Worm (Caenorhabditis elegans) whole organism, L4 larva: ENCODE data around the gene folt-1.
"Not testable (repeated sequence)": the region's sequence is repeated elsewhere in the genome, so short reads cannot be mapped to it uniquely, and the experiment has no call there.

Source experiments
- F10B5.3 ChIP-seq: sonication (generic microtip); optimal IDR thresholded peaks from 2 replicates; lab custom pipeline; 2016; ENCODE audit warnings: mild to moderate bottlenecking, missing genetic modification characterization, missing compliant biosample characterization
- F49E8.2 ChIP-seq: sonication (generic microtip); optimal IDR thresholded peaks from 2 replicates; lab custom pipeline; 2016; ENCODE audit warnings: missing compliant biosample characterization, mild to moderate bottlenecking, missing genetic modification characterization, borderline replicate concordance
- Y48G9A.11 ChIP-seq: fragments of 200-800 bp; sonication (Bioruptor generic); IDR thresholded peaks from 2 replicates; pipeline ENCODE4 v1.3.6; 2022; ENCODE audit warnings: missing genetic modification reagents, missing genetic modification characterization, missing compliant biosample characterization
- Y5F2A.4 ChIP-seq: fragments of 200-800 bp; sonication (Bioruptor generic); optimal IDR thresholded peaks from 2 replicates; lab custom pipeline; 2018; ENCODE audit warnings: mild to moderate bottlenecking, missing genetic modification characterization, missing compliant biosample characterization
- arid-1 ChIP-seq: fragments of 200-800 bp; sonication (Bioruptor generic); conservative IDR thresholded peaks from 2 replicates; pipeline ENCODE4 v1.3.6; 2022; ENCODE audit warnings: missing genetic modification reagents, missing genetic modification characterization, missing compliant biosample characterization
- ceh-20 ChIP-seq: fragments of 200-800 bp; sonication (Bioruptor generic); IDR thresholded peaks from 2 replicates; pipeline ENCODE4 v1.3.6; 2022; ENCODE audit warnings: missing genetic modification reagents, missing genetic modification characterization, missing compliant biosample characterization
- ceh-44 ChIP-seq: fragments of 200-800 bp; sonication (Bioruptor generic); IDR thresholded peaks from 2 replicates; pipeline ENCODE4 v1.3.6; 2022; ENCODE audit warnings: missing genetic modification reagents, missing genetic modification characterization, missing compliant biosample characterization
- ceh-82 ChIP-seq: sonication (generic microtip); optimal IDR thresholded peaks from 2 replicates; lab custom pipeline; 2017; ENCODE audit warnings: missing biosample characterization, missing genetic modification characterization
- ctbp-1 ChIP-seq: fragments of 200-800 bp; sonication (Bioruptor generic); IDR thresholded peaks from 2 replicates; pipeline ENCODE4 v1.3.6; 2022; ENCODE audit warnings: missing genetic modification reagents, missing genetic modification characterization, missing compliant biosample characterization
- daf-16 ChIP-seq, 3 experiments: sonication (generic microtip); optimal IDR thresholded peaks; 2 replicates each; lab custom pipeline; 2016 to 2017; ENCODE audit warnings: missing genetic modification characterization in 3 of 3, missing genetic modification reagents in 3 of 3, mild to moderate bottlenecking in 2 of 3, missing compliant biosample characterization in 2 of 3, missing biosample characterization in 1 of 3, moderate library complexity in 1 of 3
- dmd-6 ChIP-seq: fragments of 200-800 bp; sonication (Bioruptor generic); IDR thresholded peaks from 2 replicates; pipeline ENCODE4 v1.3.6; 2022; ENCODE audit warnings: missing genetic modification reagents, missing genetic modification characterization, missing compliant biosample characterization
- duxl-1 ChIP-seq: sonication (generic microtip); optimal IDR thresholded peaks from 2 replicates; lab custom pipeline; 2016; ENCODE audit warnings: mild to moderate bottlenecking, missing genetic modification characterization, moderate library complexity, missing compliant biosample characterization; ENCODE audit not compliant: poor library complexity
- dve-1 ChIP-seq: sonication (generic microtip); optimal IDR thresholded peaks from 2 replicates; lab custom pipeline; 2017; ENCODE audit warnings: antibody characterized with exemption, mild to moderate bottlenecking, missing genetic modification characterization, missing compliant biosample characterization; ENCODE audit not compliant: insufficient read depth
- egl-27 ChIP-seq: sonication (generic microtip); optimal IDR thresholded peaks from 3 replicates; lab custom pipeline; 2017; ENCODE audit warnings: missing biosample characterization, missing genetic modification reagents, missing genetic modification characterization
- fos-1 ChIP-seq: fragments of 150-350 bp; optimal IDR thresholded peaks from 2 replicates; lab custom pipeline; 2014; ENCODE audit warnings: missing biosample characterization, missing genetic modification characterization
- hlh-11 ChIP-seq: fragments of 200-800 bp; sonication (Bioruptor generic); optimal IDR thresholded peaks from 2 replicates; lab custom pipeline; 2018; ENCODE audit warnings: mild to moderate bottlenecking, missing genetic modification characterization, missing compliant biosample characterization
- hlh-30 ChIP-seq: sonication (generic microtip); optimal IDR thresholded peaks from 2 replicates; lab custom pipeline; 2017; ENCODE audit warnings: antibody characterized with exemption, mild to moderate bottlenecking, missing genetic modification characterization, missing compliant biosample characterization; ENCODE audit not compliant: insufficient read depth
- lin-38 ChIP-seq: fragments of 200-800 bp; sonication (Bioruptor generic); IDR thresholded peaks from 2 replicates; pipeline ENCODE4 v1.3.6; 2022; ENCODE audit warnings: missing genetic modification reagents, missing genetic modification characterization, missing compliant biosample characterization
- lir-3 ChIP-seq: sonication (generic microtip); optimal IDR thresholded peaks from 2 replicates; lab custom pipeline; 2016; ENCODE audit warnings: mild to moderate bottlenecking, missing genetic modification characterization, missing compliant biosample characterization
- madf-5 ChIP-seq, 2 experiments: fragments of 200-800 bp; sonication (Bioruptor generic); IDR thresholded peaks; 2 replicates each; pipeline ENCODE4 v1.3.6; 2022; ENCODE audit warnings: missing compliant biosample characterization in 2 of 2, missing genetic modification characterization in 2 of 2
- mdl-1 ChIP-seq, 2 experiments: fragments of 150-350 bp in 1 of 2; sonication (generic microtip) in 1 of 2; optimal IDR thresholded peaks; 2 replicates each; lab custom pipeline; 2014 to 2017; ENCODE audit warnings: missing biosample characterization in 2 of 2, missing genetic modification characterization in 2 of 2
- mep-1 ChIP-seq: fragments of 150-350 bp; sonication (generic microtip); optimal IDR thresholded peaks from 3 replicates; lab custom pipeline; 2014; ENCODE audit warnings: missing biosample characterization, missing genetic modification characterization
- mes-2 ChIP-seq: sonication (generic microtip); optimal IDR thresholded peaks from 2 replicates; lab custom pipeline; 2016; ENCODE audit warnings: missing genotype, mild to moderate bottlenecking, missing genetic modification characterization, missing compliant biosample characterization; ENCODE audit not compliant: poor library complexity, severe bottlenecking
- mxl-2 ChIP-seq: fragments of 200-800 bp; sonication (Bioruptor generic); conservative IDR thresholded peaks from 2 replicates; pipeline ENCODE4 v1.3.6; 2022; ENCODE audit warnings: missing genetic modification reagents, missing genetic modification characterization, missing compliant biosample characterization
- mxl-3 ChIP-seq: fragments of 200-800 bp; sonication (Bioruptor generic); optimal IDR thresholded peaks from 2 replicates; lab custom pipeline; 2018; ENCODE audit warnings: mild to moderate bottlenecking, missing genetic modification characterization, missing compliant biosample characterization
- nhr-10 ChIP-seq: fragments of 150-350 bp; optimal IDR thresholded peaks from 2 replicates; lab custom pipeline; 2014; ENCODE audit warnings: missing biosample characterization, missing genetic modification characterization
- nhr-102 ChIP-seq: sonication (generic microtip); optimal IDR thresholded peaks from 2 replicates; lab custom pipeline; 2016; ENCODE audit warnings: mild to moderate bottlenecking, missing genetic modification characterization, moderate library complexity, missing compliant biosample characterization
- nhr-111 ChIP-seq: fragments of 200-800 bp; sonication (Bioruptor generic); optimal IDR thresholded peaks from 2 replicates; lab custom pipeline; 2018; ENCODE audit warnings: mild to moderate bottlenecking, missing genetic modification characterization, missing compliant biosample characterization
- nhr-41 ChIP-seq: fragments of 200-800 bp; sonication (Bioruptor generic); IDR thresholded peaks from 2 replicates; pipeline ENCODE4 v1.3.6; 2022; ENCODE audit warnings: missing genetic modification reagents, missing genetic modification characterization, missing compliant biosample characterization
- nhr-48 ChIP-seq: sonication (generic microtip); optimal IDR thresholded peaks from 2 replicates; lab custom pipeline; 2016; ENCODE audit warnings: mild to moderate bottlenecking, missing genetic modification characterization, missing compliant biosample characterization
- pha-4 ChIP-seq, 2 experiments: fragments of 150-350 bp in 1 of 2; fragments of 200-800 bp in 1 of 2; sonication (Bioruptor generic) in 1 of 2; IDR thresholded peaks in 1 of 2; optimal IDR thresholded peaks in 1 of 2; 2 replicates each; pipeline versions ENCODE4 v1.3.6 to Lab custom; 2014 to 2022; ENCODE audit warnings: missing genetic modification characterization in 2 of 2, missing genetic modification reagents in 2 of 2, missing biosample characterization in 1 of 2, missing compliant biosample characterization in 1 of 2
- php-3 ChIP-seq: fragments of 200-800 bp; sonication (Bioruptor generic); IDR thresholded peaks from 2 replicates; pipeline ENCODE4 v1.3.6; 2022; ENCODE audit warnings: missing genetic modification reagents, missing genetic modification characterization, missing compliant biosample characterization
- pqm-1 ChIP-seq: sonication (generic microtip); optimal IDR thresholded peaks from 2 replicates; lab custom pipeline; 2017; ENCODE audit warnings: missing biosample characterization, missing genetic modification characterization
- rbr-2 ChIP-seq: sonication (generic microtip); optimal IDR thresholded peaks from 2 replicates; lab custom pipeline; 2016; ENCODE audit warnings: missing genotype, missing genetic modification characterization, missing compliant biosample characterization
- saeg-2 ChIP-seq: fragments of 200-800 bp; sonication (Bioruptor generic); IDR thresholded peaks from 2 replicates; pipeline ENCODE4 v1.3.6; 2022; ENCODE audit warnings: missing genetic modification reagents, missing genetic modification characterization, missing compliant biosample characterization
- snpc-1.2 ChIP-seq: fragments of 200-800 bp; sonication (Bioruptor generic); IDR thresholded peaks from 2 replicates; pipeline ENCODE4 v1.3.6; 2022; ENCODE audit warnings: missing genetic modification reagents, missing genetic modification characterization, missing compliant biosample characterization
- snpc-4 ChIP-seq: fragments of 150-350 bp; optimal IDR thresholded peaks from 2 replicates; lab custom pipeline; 2014; ENCODE audit warnings: missing biosample characterization, missing genetic modification characterization
- spr-1 ChIP-seq: sonication (generic microtip); optimal IDR thresholded peaks from 2 replicates; lab custom pipeline; 2016; ENCODE audit warnings: mild to moderate bottlenecking, missing genetic modification characterization, missing compliant biosample characterization
- tra-1 ChIP-seq: fragments of 200-800 bp; sonication (Bioruptor generic); IDR thresholded peaks from 2 replicates; pipeline ENCODE4 v1.3.6; 2022; ENCODE audit warnings: missing genetic modification reagents, missing genetic modification characterization, missing compliant biosample characterization
- unc-130 ChIP-seq: sonication (generic microtip); optimal IDR thresholded peaks from 2 replicates; lab custom pipeline; 2016; ENCODE audit warnings: missing genetic modification reagents, missing genetic modification characterization, missing compliant biosample characterization
- zfp-3 ChIP-seq: fragments of 200-800 bp; sonication (Bioruptor generic); conservative IDR thresholded peaks from 2 replicates; pipeline ENCODE4 v1.3.6; 2022; ENCODE audit warnings: missing genetic modification reagents, missing genetic modification characterization, missing compliant biosample characterization
- zip-2 ChIP-seq: fragments of 150-350 bp; optimal IDR thresholded peaks from 2 replicates; lab custom pipeline; 2014; ENCODE audit warnings: missing biosample characterization, missing genetic modification characterization
- ztf-11 ChIP-seq: fragments of 150-350 bp; optimal IDR thresholded peaks from 2 replicates; lab custom pipeline; 2014; ENCODE audit warnings: missing biosample characterization, missing genetic modification characterization

Gene folt-1

DNA sequence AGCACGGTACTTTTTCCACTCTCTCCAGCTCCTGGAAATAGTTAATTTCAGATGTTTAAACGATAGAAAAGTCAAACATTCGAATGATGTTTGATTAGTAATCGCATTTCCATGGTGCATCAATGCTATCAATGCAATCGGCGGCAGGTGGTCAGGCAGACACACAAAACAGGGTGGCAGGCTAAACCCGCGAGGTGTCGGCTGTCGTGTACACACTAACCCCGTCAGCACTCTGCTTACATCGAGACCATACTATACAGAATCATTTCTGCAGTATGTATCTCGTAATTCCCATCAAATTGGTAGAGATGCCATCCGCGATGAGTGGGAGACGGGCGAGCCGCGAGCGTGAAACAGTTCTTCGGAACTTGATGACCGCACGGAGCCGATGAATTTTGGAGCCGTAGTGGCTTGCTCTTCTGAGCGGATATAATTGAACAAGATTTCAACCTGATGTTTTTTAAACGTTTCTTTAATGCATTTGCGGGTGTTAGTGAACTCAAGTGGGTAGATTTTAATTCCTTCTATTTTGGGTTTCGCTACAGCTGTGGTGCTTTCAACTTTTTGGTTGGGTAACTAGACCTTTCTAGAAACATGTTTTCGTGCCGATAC lies 35.5 kb downstream of the folt-1 start:
- TF ChIP-seq F49E8.2 (tag; lab: Kevin White, UChicago) = peak; percentile 84
- peak; percentile 69 for TF ChIP-seq pha-4 (GFP tag; IDR thresholded peaks at IDR 0.05; lab: Robert Waterston, UW)
- not testable (repeated sequence) for TF ChIP-seq pha-4 (tag; optimal IDR thresholded peaks at IDR 0.05; lab: Kevin White, UChicago)
- TF ChIP-seq lin-38 (GFP tag; lab: Robert Waterston, UW) = peak; percentile 72
- peak; percentile 83 for TF ChIP-seq dmd-6 (GFP tag; lab: Robert Waterston, UW)
- 0 out of 2 replicates have a peak, but pooled peaks have one; percentile 20 for TF ChIP-seq mxl-2 (GFP tag; lab: Robert Waterston, UW)
- TF ChIP-seq pqm-1 (tag; lab: Kevin White, UChicago) = peak; percentile 3
- peak; percentile 70 for TF ChIP-seq duxl-1 (tag; lab: Kevin White, UChicago)
- TF ChIP-seq Y48G9A.11 (GFP tag; lab: Robert Waterston, UW) = peak; percentile 60
- peak; percentile 50 for TF ChIP-seq mep-1
- peak; percentile 81 for TF ChIP-seq ceh-44 (GFP tag; lab: Robert Waterston, UW)
- TF ChIP-seq F10B5.3 (tag; lab: Kevin White, UChicago) = peak; percentile 35
- 0 out of 2 replicates have a peak, but pooled peaks have one; percentile 7 for TF ChIP-seq nhr-41 (GFP tag; lab: Robert Waterston, UW)
- TF ChIP-seq nhr-48 (tag; lab: Kevin White, UChicago) = peak; percentile 58
- TF ChIP-seq php-3 = peak; percentile 60
- peak; percentile 92 for TF ChIP-seq snpc-1.2 (GFP tag; lab: Robert Waterston, UW)
- peak; percentile 48 for TF ChIP-seq spr-1 (tag; lab: Kevin White, UChicago)
- peak; percentile 77 for TF ChIP-seq mes-2 (tag; lab: Kevin White, UChicago)
- TF ChIP-seq arid-1 (GFP tag; lab: Robert Waterston, UW) = peak; percentile 85
- peak; percentile 81 for TF ChIP-seq hlh-11 (tag; lab: Kevin White, UChicago)
- TF ChIP-seq rbr-2 (tag; lab: Kevin White, UChicago) = peak; percentile 27
- peak; percentile 70 for TF ChIP-seq dve-1 (tag; lab: Kevin White, UChicago)
- TF ChIP-seq saeg-2 (GFP tag; lab: Robert Waterston, UW) = 0 out of 2 replicates have a peak, but pooled peaks have one; percentile 37
- TF ChIP-seq madf-5 (GFP tag; IDR thresholded peaks at IDR 0.05; lab: Robert Waterston, UW) = 0 out of 4 replicates have a peak, but pooled peaks of 1 of the 2 experiments have one; percentile 30
- TF ChIP-seq nhr-102 = peak; percentile 76
- peak; percentile 46 for TF ChIP-seq hlh-30 (tag; lab: Kevin White, UChicago)
- TF ChIP-seq snpc-4 (tag; lab: Kevin White, UChicago) = peak; percentile 85
- TF ChIP-seq tra-1 (GFP tag; lab: Robert Waterston, UW) = 0 out of 2 replicates have a peak, but pooled peaks have one; percentile 26
- TF ChIP-seq mxl-3 (GFP tag; lab: Kevin White, UChicago) = peak; percentile 63
- TF ChIP-seq zip-2 (tag; lab: Kevin White, UChicago) = peak; percentile 26
- TF ChIP-seq daf-16 (GFP tag; optimal IDR thresholded peaks at IDR 0.05; lab: Kevin White, UChicago) = peak; percentile 30 to 33
- TF ChIP-seq daf-16 (tag; optimal IDR thresholded peaks at IDR 0.05; lab: Kevin White, UChicago) = peak; percentile 62
- peak; percentile 19 for TF ChIP-seq unc-130 (GFP tag; lab: Kevin White, UChicago)

DNA sequence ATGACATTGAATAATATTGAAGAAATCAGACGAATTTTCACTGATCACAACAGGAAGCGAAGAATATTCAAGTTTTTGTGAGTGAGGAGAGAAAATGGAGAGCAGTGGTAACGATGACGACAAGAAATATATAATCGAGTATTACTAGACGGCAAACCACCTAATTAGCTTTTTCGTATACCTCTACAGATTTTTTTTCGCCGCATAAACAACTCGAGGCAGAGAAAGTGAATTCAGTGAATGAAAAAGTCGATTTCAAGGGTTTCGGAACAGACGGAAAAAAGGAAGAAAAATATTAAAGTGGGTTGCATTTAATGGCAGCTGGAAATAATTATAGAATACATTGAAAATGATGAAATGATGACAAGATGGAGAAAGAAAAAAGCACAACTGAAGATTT lies 36.3 kb downstream of the folt-1 start, which contains the start of gene gpa-1:
gpa-1 (minus strand) TSS at position 101 of the 400 bp plus-strand sequence.
- TF ChIP-seq Y5F2A.4 (GFP tag; lab: Kevin White, UChicago) (no peak), rbr-2 (tag; lab: Kevin White, UChicago) (no peak), mxl-3 (GFP tag; lab: Kevin White, UChicago) (no peak), ceh-82 (tag; lab: Kevin White, UChicago) (no peak), fos-1 (no peak), mes-2 (tag; lab: Kevin White, UChicago) (no peak), nhr-111 (GFP tag; lab: Kevin White, UChicago) (no peak), nhr-10 (tag; lab: Kevin White, UChicago) (no peak), snpc-4 (tag; lab: Kevin White, UChicago) (no peak), duxl-1 (tag; lab: Kevin White, UChicago) (no peak), egl-27 (tag; lab: Kevin White, UChicago) (no peak), mdl-1 (tag; optimal IDR thresholded peaks at IDR 0.05; lab: Kevin White, UChicago) (no peak), pqm-1 (tag; lab: Kevin White, UChicago) (no peak), ztf-11 (tag; lab: Kevin White, UChicago) (no peak), dve-1 (tag; lab: Kevin White, UChicago) (no peak), zfp-3 (GFP tag; lab: Robert Waterston, UW) (no peak), lir-3 (tag; lab: Kevin White, UChicago) (no peak), hlh-30 (tag; lab: Kevin White, UChicago) (no peak), ceh-20 (GFP tag; lab: Robert Waterston, UW) (no peak), ctbp-1 (GFP tag; lab: Robert Waterston, UW) (no peak)
